Worm (Caenorhabditis elegans): ENCODE measurements around the gene F42A10.5.

DNA sequence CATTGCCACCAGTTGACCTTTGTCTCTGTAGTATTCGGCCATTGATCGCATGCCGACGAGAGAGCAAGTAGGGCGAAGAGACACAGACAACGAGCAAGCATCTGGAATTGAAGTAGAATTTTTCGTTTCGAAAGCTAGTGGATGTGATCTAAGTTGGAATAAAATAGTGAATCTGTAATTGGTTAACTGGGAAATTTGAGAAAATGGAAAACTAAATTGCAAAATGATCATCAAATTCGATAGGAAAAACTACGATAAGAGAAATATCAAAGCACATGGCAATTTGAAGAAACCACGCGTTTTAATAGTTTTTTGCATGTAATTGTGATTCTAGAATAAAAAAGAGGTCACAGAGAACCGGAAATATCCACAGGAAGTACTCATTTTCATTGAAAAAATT lies 3.5 kb upstream of the F42A10.5 start, which contains the start of gene F42A10.6:
- no peak for TF ChIP-seq ceh-39 (tag; optimal IDR thresholded peaks at IDR 0.05)
- no peak for TF ChIP-seq ces-1 (GFP tag; optimal IDR thresholded peaks at IDR 0.05)
- TF ChIP-seq nhr-237 (tag; optimal IDR thresholded peaks at IDR 0.05): no peak
- TF ChIP-seq nhr-28 (tag; optimal IDR thresholded peaks at IDR 0.05): no peak
